Worm (Caenorhabditis elegans) whole organism, mixed stage, embryonic: Measurements from ENCODE around the gene JC8.16.

ENCODE experiments used
- blmp-1 ChIP-seq: fragments of 150-350 bp; optimal IDR thresholded peaks from 2 replicates; lab custom pipeline; 2014; ENCODE audit warnings: missing biosample characterization, missing genetic modification characterization
- lin-32 ChIP-seq: fragments of 200-800 bp; sonication (Bioruptor generic); optimal IDR thresholded peaks from 2 replicates; lab custom pipeline; 2018; ENCODE audit warnings: mild to moderate bottlenecking, missing genetic modification characterization, missing compliant biosample characterization
- pha-4 ChIP-seq: fragments of 150-350 bp; optimal IDR thresholded peaks from 2 replicates; lab custom pipeline; 2018; ENCODE audit warnings: missing biosample characterization, missing genetic modification reagents, missing genetic modification characterization

ce11 chrIV:13220594-13220993 lies 38.4 kb upstream of the JC8.16 start:
- no peak for TF ChIP-seq blmp-1 (tag; lab: Kevin White, UChicago)
- no peak for TF ChIP-seq pha-4
- no peak for TF ChIP-seq lin-32 (GFP tag; lab: Kevin White, UChicago)
